Worm (Caenorhabditis elegans) whole organism, L1 larva: ENCODE results near the gene F44E5.15.

Experiments
- C04F5.9 ChIP-seq: sonication (generic microtip); optimal IDR thresholded peaks from 2 replicates; lab custom pipeline; 2016; ENCODE audit warnings: missing genetic modification characterization, missing compliant biosample characterization
- alr-1 ChIP-seq: fragments of 200-800 bp; sonication (Bioruptor generic); optimal IDR thresholded peaks from 2 replicates; lab custom pipeline; 2018; ENCODE audit warnings: borderline replicate concordance, mild to moderate bottlenecking, missing genetic modification characterization, missing compliant biosample characterization
- aly-2 ChIP-seq: fragments of 150-350 bp; optimal IDR thresholded peaks from 2 replicates; lab custom pipeline; 2014; ENCODE audit warnings: missing biosample characterization, missing genetic modification characterization
- ama-1 ChIP-seq: fragments of 150-350 bp; optimal IDR thresholded peaks from 2 replicates; lab custom pipeline; 2014
- ceh-63 ChIP-seq: fragments of 200-800 bp; sonication (Bioruptor generic); optimal IDR thresholded peaks from 2 replicates; lab custom pipeline; 2018; ENCODE audit warnings: mild to moderate bottlenecking, missing genetic modification characterization, missing compliant biosample characterization
- ceh-82 ChIP-seq, 3 experiments: fragments of 150-350 bp in 1 of 3; sonication (generic microtip) in 2 of 3; optimal IDR thresholded peaks; 2 replicates each; lab custom pipeline; 2014 to 2017; ENCODE audit warnings: missing biosample characterization in 3 of 3, missing genetic modification characterization in 3 of 3
- ceh-88 ChIP-seq: fragments of 200-800 bp; sonication (Bioruptor generic); IDR thresholded peaks from 2 replicates; pipeline ENCODE4 v1.3.6; 2022; ENCODE audit warnings: missing genetic modification characterization, missing compliant biosample characterization
- ceh-90 ChIP-seq: sonication (generic microtip); optimal IDR thresholded peaks from 2 replicates; lab custom pipeline; 2016; ENCODE audit warnings: missing genetic modification characterization, missing compliant biosample characterization
- ces-1 ChIP-seq: fragments of 150-350 bp; optimal IDR thresholded peaks from 2 replicates; lab custom pipeline; 2014; ENCODE audit warnings: missing biosample characterization, missing genetic modification reagents, missing genetic modification characterization
- dsc-1 ChIP-seq: sonication (generic microtip); optimal IDR thresholded peaks from 2 replicates; lab custom pipeline; 2016; ENCODE audit warnings: mild to moderate bottlenecking, missing genetic modification characterization, missing compliant biosample characterization
- efl-3 ChIP-seq: fragments of 200-800 bp; sonication (Bioruptor generic); optimal IDR thresholded peaks from 2 replicates; lab custom pipeline; 2018; ENCODE audit warnings: mild to moderate bottlenecking, missing genetic modification characterization, missing compliant biosample characterization
- egl-13 ChIP-seq: sonication (generic microtip); optimal IDR thresholded peaks from 2 replicates; lab custom pipeline; 2016; ENCODE audit warnings: missing genotype, missing genetic modification reagents, missing genetic modification characterization, missing compliant biosample characterization
- egl-27 ChIP-seq, 2 experiments: fragments of 150-350 bp in 1 of 2; sonication (generic microtip); optimal IDR thresholded peaks; 3 replicates each; lab custom pipeline; 2017 to 2018; ENCODE audit warnings: missing biosample characterization in 2 of 2, missing genetic modification characterization in 2 of 2, missing genetic modification reagents in 2 of 2
- fkh-4 ChIP-seq: sonication (generic microtip); optimal IDR thresholded peaks from 2 replicates; lab custom pipeline; 2016; ENCODE audit warnings: missing compliant biosample characterization, missing genetic modification characterization, borderline replicate concordance
- fkh-8 ChIP-seq: sonication (generic microtip); optimal IDR thresholded peaks from 2 replicates; lab custom pipeline; 2016; ENCODE audit warnings: mild to moderate bottlenecking, missing genetic modification characterization, missing compliant biosample characterization
- grh-1 ChIP-seq: fragments of 200-800 bp; sonication (Bioruptor generic); IDR thresholded peaks from 2 replicates; pipeline ENCODE4 v1.3.6; 2022; ENCODE audit warnings: missing genetic modification reagents, missing genetic modification characterization, missing compliant biosample characterization
- hlh-17 ChIP-seq: fragments of 200-800 bp; sonication (Bioruptor generic); optimal IDR thresholded peaks from 2 replicates; lab custom pipeline; 2018; ENCODE audit warnings: missing genetic modification characterization, mild to moderate bottlenecking, missing compliant biosample characterization, moderate library complexity, borderline replicate concordance
- hlh-4 ChIP-seq: sonication (generic microtip); optimal IDR thresholded peaks from 2 replicates; lab custom pipeline; 2016; ENCODE audit warnings: mild to moderate bottlenecking, missing genetic modification characterization, missing compliant biosample characterization
- hpl-2 ChIP-seq: fragments of 150-350 bp; optimal IDR thresholded peaks from 2 replicates; lab custom pipeline; 2014; ENCODE audit warnings: missing biosample characterization, missing genetic modification reagents, missing genetic modification characterization
- jun-1 ChIP-seq: fragments of 150-350 bp; optimal IDR thresholded peaks from 2 replicates; lab custom pipeline; 2014; ENCODE audit warnings: missing biosample characterization, missing genetic modification reagents, missing genetic modification characterization
- lin-14 ChIP-seq: fragments of 200-800 bp; sonication (Bioruptor generic); optimal IDR thresholded peaks from 2 replicates; lab custom pipeline; 2018; ENCODE audit warnings: mild to moderate bottlenecking, missing genetic modification characterization, moderate library complexity, missing compliant biosample characterization
- lin-15B ChIP-seq: fragments of 150-350 bp; sonication (generic microtip); optimal IDR thresholded peaks from 3 replicates; lab custom pipeline; 2014; ENCODE audit warnings: missing biosample characterization, missing genetic modification characterization
- lin-35 ChIP-seq, 2 experiments: fragments of 150-350 bp; optimal IDR thresholded peaks; 2 replicates each; lab custom pipeline; 2014; ENCODE audit warnings: missing biosample characterization in 2 of 2, missing genetic modification characterization in 2 of 2, missing genetic modification reagents in 2 of 2
- lir-3 ChIP-seq: sonication (generic microtip); optimal IDR thresholded peaks from 2 replicates; lab custom pipeline; 2016; ENCODE audit warnings: mild to moderate bottlenecking, missing genetic modification characterization, moderate library complexity, missing compliant biosample characterization; ENCODE audit not compliant: poor library complexity
- mdl-1 ChIP-seq, 2 experiments: fragments of 150-350 bp; optimal IDR thresholded peaks; 2 replicates each; lab custom pipeline; 2014 to 2017; ENCODE audit warnings: missing biosample characterization in 2 of 2, missing genetic modification characterization in 2 of 2, inconsistent platforms in 1 of 2
- mep-1 ChIP-seq: fragments of 150-350 bp; optimal IDR thresholded peaks from 2 replicates; lab custom pipeline; 2014; ENCODE audit warnings: missing biosample characterization, missing genetic modification characterization
- nhr-11 ChIP-seq: fragments of 150-350 bp; optimal IDR thresholded peaks from 2 replicates; lab custom pipeline; 2014; ENCODE audit warnings: missing biosample characterization, missing genetic modification characterization
- nhr-12 ChIP-seq: sonication (generic microtip); optimal IDR thresholded peaks from 2 replicates; lab custom pipeline; 2017; ENCODE audit warnings: missing biosample characterization, missing genetic modification characterization
- nhr-19 ChIP-seq: fragments of 200-800 bp; sonication (Bioruptor generic); conservative IDR thresholded peaks from 2 replicates; pipeline ENCODE4 v1.3.6; 2022; ENCODE audit warnings: missing genetic modification characterization, missing compliant biosample characterization
- nhr-20 ChIP-seq: sonication (generic microtip); optimal IDR thresholded peaks from 2 replicates; lab custom pipeline; 2016; ENCODE audit warnings: mild to moderate bottlenecking, missing genetic modification characterization, missing compliant biosample characterization
- nhr-237 ChIP-seq: fragments of 150-350 bp; optimal IDR thresholded peaks from 2 replicates; lab custom pipeline; 2014; ENCODE audit warnings: missing biosample characterization, missing genetic modification characterization
- nhr-47 ChIP-seq: sonication (generic microtip); optimal IDR thresholded peaks from 2 replicates; lab custom pipeline; 2016; ENCODE audit warnings: mild to moderate bottlenecking, missing genetic modification characterization, moderate library complexity, missing compliant biosample characterization
- nhr-71 ChIP-seq: sonication (generic microtip); optimal IDR thresholded peaks from 2 replicates; lab custom pipeline; 2016; ENCODE audit warnings: mild to moderate bottlenecking, missing genetic modification characterization, moderate library complexity, missing compliant biosample characterization
- nhr-76 ChIP-seq: sonication (generic microtip); optimal IDR thresholded peaks from 2 replicates; lab custom pipeline; 2017; ENCODE audit warnings: missing biosample characterization, missing genetic modification characterization
- nhr-90 ChIP-seq: sonication (generic microtip); optimal IDR thresholded peaks from 2 replicates; lab custom pipeline; 2016; ENCODE audit warnings: mild to moderate bottlenecking, missing genetic modification characterization, missing compliant biosample characterization; ENCODE audit not compliant: poor library complexity
- pqm-1 ChIP-seq: sonication (generic microtip); optimal IDR thresholded peaks from 3 replicates; lab custom pipeline; 2017; ENCODE audit warnings: missing biosample characterization, missing genetic modification characterization
- snpc-4 ChIP-seq: fragments of 150-350 bp; optimal IDR thresholded peaks from 2 replicates; lab custom pipeline; 2014; ENCODE audit warnings: missing biosample characterization, missing genetic modification characterization
- snu-23 ChIP-seq: sonication (generic microtip); optimal IDR thresholded peaks from 2 replicates; lab custom pipeline; 2016; ENCODE audit warnings: missing genetic modification characterization, missing compliant biosample characterization
- sox-4 ChIP-seq: sonication (generic microtip); optimal IDR thresholded peaks from 2 replicates; lab custom pipeline; 2016; ENCODE audit warnings: missing genetic modification characterization, missing compliant biosample characterization
- sptf-1 ChIP-seq: fragments of 150-350 bp; optimal IDR thresholded peaks from 2 replicates; lab custom pipeline; 2014; ENCODE audit warnings: missing biosample characterization, missing genetic modification characterization
- sup-37 ChIP-seq: fragments of 200-800 bp; sonication (Bioruptor generic); optimal IDR thresholded peaks from 2 replicates; lab custom pipeline; 2018; ENCODE audit warnings: mild to moderate bottlenecking, missing genetic modification characterization, missing compliant biosample characterization
- tbx-2 ChIP-seq: sonication (generic microtip); optimal IDR thresholded peaks from 2 replicates; lab custom pipeline; 2016; ENCODE audit warnings: missing genetic modification characterization, missing compliant biosample characterization
- tlp-1 ChIP-seq: fragments of 150-350 bp; optimal IDR thresholded peaks from 2 replicates; lab custom pipeline; 2014; ENCODE audit warnings: missing biosample characterization, missing genetic modification characterization
- unc-98 ChIP-seq: fragments of 200-800 bp; sonication (Bioruptor generic); IDR thresholded peaks from 2 replicates; pipeline ENCODE4 v1.3.6; 2022; ENCODE audit warnings: missing genetic modification characterization, missing compliant biosample characterization
- vab-15 ChIP-seq: sonication (generic microtip); optimal IDR thresholded peaks from 2 replicates; lab custom pipeline; 2017; ENCODE audit warnings: missing genotype, mild to moderate bottlenecking, missing genetic modification characterization, missing compliant biosample characterization
- xbp-1 ChIP-seq: sonication (generic microtip); optimal IDR thresholded peaks from 2 replicates; lab custom pipeline; 2016; ENCODE audit warnings: missing genetic modification characterization, missing compliant biosample characterization
- ztf-11 ChIP-seq, 2 experiments: sonication (generic microtip); optimal IDR thresholded peaks; 2 replicates each; lab custom pipeline; 2016 to 2017; ENCODE audit warnings: missing genetic modification characterization in 2 of 2, missing biosample characterization in 1 of 2, missing compliant biosample characterization in 1 of 2

The F44E5.15 gene

ce11 chrII:11751615-11752174 lies 20.8 kb upstream of the F44E5.15 start (continued):
- TF ChIP-seq nhr-47 (peak; percentile 21), mep-1 (tag; lab: Kevin White, UChicago) (peak; percentile 7), jun-1 (tag; lab: Kevin White, UChicago) (no peak), nhr-11 (tag; lab: Kevin White, UChicago) (no peak), snpc-4 (tag; lab: Kevin White, UChicago) (no peak), grh-1 (GFP tag; lab: Robert Waterston, UW) (no peak), fkh-8 (tag; lab: Kevin White, UChicago) (peak; percentile 0), nhr-76 (tag; lab: Kevin White, UChicago) (no peak), lir-3 (tag; lab: Kevin White, UChicago) (no peak), sptf-1 (tag; lab: Kevin White, UChicago) (no peak), hlh-17 (GFP tag; lab: Kevin White, UChicago) (no peak), aly-2 (tag; lab: Kevin White, UChicago) (no peak), pqm-1 (no peak), alr-1 (tag; lab: Kevin White, UChicago) (no peak), nhr-12 (tag; lab: Kevin White, UChicago) (no peak), hlh-4 (tag; lab: Kevin White, UChicago) (no peak), egl-27 (tag; optimal IDR thresholded peaks at IDR 0.05; lab: Kevin White, UChicago) (no peak), nhr-90 (no peak), ztf-11 (tag; optimal IDR thresholded peaks at IDR 0.05; lab: Kevin White, UChicago) (peak in 1 of 2 experiments; percentile 1), ces-1 (no peak), ceh-82 (tag; optimal IDR thresholded peaks at IDR 0.05; lab: Kevin White, UChicago) (peak; percentile 8 to 70 (median 33)), unc-98 (GFP tag; lab: Robert Waterston, UW) (no peak), vab-15 (tag; lab: Kevin White, UChicago) (no peak), nhr-19 (GFP tag; lab: Robert Waterston, UW) (no peak), lin-35 (GFP tag; optimal IDR thresholded peaks at IDR 0.05; lab: Kevin White, UChicago) (no peak), tbx-2 (peak; percentile 36)
- TF ChIP-seq, all 84 proteins: peak for 15

DNA sequence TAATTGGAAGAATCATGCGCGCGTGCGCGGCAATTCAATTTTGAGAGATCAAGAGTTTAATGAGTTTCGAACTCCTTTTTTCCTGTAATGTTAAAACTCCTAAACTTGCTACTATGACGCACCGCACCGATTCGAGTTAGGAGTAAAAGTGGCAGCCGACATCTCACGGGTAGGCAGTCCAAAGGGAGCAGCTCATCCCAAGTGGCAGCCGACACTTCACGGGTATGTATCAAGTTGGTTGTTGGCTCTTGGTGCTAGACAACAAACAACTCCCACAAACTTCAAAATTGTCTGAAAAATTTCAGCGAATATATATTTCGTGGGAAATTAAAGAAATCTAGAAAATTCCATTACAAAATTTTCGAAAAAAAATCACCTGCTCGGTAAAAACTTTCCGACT lies 19.3 kb upstream of the F44E5.15 start:
- TF ChIP-seq sox-4 (tag; lab: Kevin White, UChicago) = no peak
- TF ChIP-seq snpc-4 (tag; lab: Kevin White, UChicago) = peak; percentile 77

DNA sequence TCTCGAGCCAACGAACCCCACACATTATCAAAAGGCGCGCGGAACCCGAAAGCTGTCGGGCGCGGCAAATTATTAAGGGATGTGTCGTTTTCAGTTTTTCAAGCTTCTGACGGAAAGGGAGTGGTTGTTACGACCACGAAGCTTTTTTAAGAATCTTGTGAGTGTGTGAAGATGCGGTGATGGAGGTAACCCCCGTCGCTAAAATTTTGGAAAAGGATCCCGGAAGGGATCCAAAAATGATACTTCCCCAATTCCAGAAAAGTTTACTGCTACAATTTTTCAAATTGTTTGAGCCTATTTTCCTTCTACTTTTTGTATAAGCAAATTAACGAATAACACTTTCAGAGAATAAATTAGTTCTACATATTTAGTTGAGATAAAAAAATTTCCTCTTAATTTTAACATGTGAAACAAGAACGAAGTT lies 15.8 kb upstream of the F44E5.15 start:
- TF ChIP-seq lir-3 (tag; lab: Kevin White, UChicago) = no peak
- TF ChIP-seq snpc-4 (tag; lab: Kevin White, UChicago) = peak; percentile 55
- no peak for TF ChIP-seq ceh-90 (tag; lab: Kevin White, UChicago)
- no peak for TF ChIP-seq egl-27 (tag; optimal IDR thresholded peaks at IDR 0.05; lab: Kevin White, UChicago)
- TF ChIP-seq xbp-1 (tag; lab: Kevin White, UChicago) = peak; percentile 14
- TF ChIP-seq nhr-237 (tag; lab: Kevin White, UChicago) = no peak
- no peak for TF ChIP-seq efl-3 (GFP tag; lab: Kevin White, UChicago)
- peak in 1 of 2 experiments; percentile 4 for TF ChIP-seq mdl-1 (tag; optimal IDR thresholded peaks at IDR 0.05; lab: Kevin White, UChicago)
- peak; percentile 47 for TF ChIP-seq egl-13 (tag; lab: Kevin White, UChicago)
- no peak for TF ChIP-seq sup-37 (GFP tag; lab: Kevin White, UChicago)
- TF ChIP-seq dsc-1 = peak; percentile 33
- no peak for TF ChIP-seq pqm-1
- TF ChIP-seq nhr-19 (GFP tag; lab: Robert Waterston, UW) = peak; percentile 40
- no peak for TF ChIP-seq nhr-11 (tag; lab: Kevin White, UChicago)
- TF ChIP-seq grh-1 (GFP tag; lab: Robert Waterston, UW) = no peak; the same call in 1 of the 2 replicates
- no peak for TF ChIP-seq fkh-4
- peak; percentile 98 for TF ChIP-seq ama-1 (lab: Kevin White, UChicago)
- TF ChIP-seq ceh-88 (GFP tag; lab: Robert Waterston, UW) = no peak; the same call in 1 of the 2 replicates
- TF ChIP-seq hlh-4 (tag; lab: Kevin White, UChicago) = no peak
- no peak for TF ChIP-seq ceh-63 (GFP tag; lab: Kevin White, UChicago)
- no peak for TF ChIP-seq lin-15B
- peak; percentile 66 for TF ChIP-seq snu-23 (GFP tag; lab: Kevin White, UChicago)
- no peak for TF ChIP-seq C04F5.9
- TF ChIP-seq nhr-71 (tag; lab: Kevin White, UChicago) = peak; percentile 81
- TF ChIP-seq ceh-82 (tag; optimal IDR thresholded peaks at IDR 0.05; lab: Kevin White, UChicago) = no peak
- TF ChIP-seq nhr-20 (tag; lab: Kevin White, UChicago) = peak; percentile 44
- TF ChIP-seq lin-14 = no peak
- no peak for TF ChIP-seq hpl-2 (GFP tag; lab: Kevin White, UChicago)
- no peak for TF ChIP-seq tlp-1 (tag; lab: Kevin White, UChicago)
